Worm (Caenorhabditis elegans) whole organism, early embryonic: ENCODE data around the gene Y39A1C.1.

Experiments
- F13C5.2 ChIP-seq: sonication (generic microtip); optimal IDR thresholded peaks from 2 replicates; lab custom pipeline; 2017; ENCODE audit warnings: mild to moderate bottlenecking, missing genetic modification characterization, inconsistent platforms, missing compliant biosample characterization
- aly-1 ChIP-seq: sonication (generic microtip); optimal IDR thresholded peaks from 2 replicates; lab custom pipeline; 2016; ENCODE audit warnings: missing genetic modification characterization, missing compliant biosample characterization
- ets-7 ChIP-seq: sonication (generic microtip); optimal IDR thresholded peaks from 2 replicates; lab custom pipeline; 2016; ENCODE audit warnings: missing genotype, missing genetic modification characterization, missing compliant biosample characterization
- hnd-1 ChIP-seq: sonication (generic microtip); optimal IDR thresholded peaks from 2 replicates; lab custom pipeline; 2016; ENCODE audit warnings: missing genetic modification characterization, missing compliant biosample characterization

ce11 chrIII:10848858-10849257 is 6.4 kb upstream of the Y39A1C.1 start, which contains the start of the genes fbxb-85 and hex-3:
- TF ChIP-seq F13C5.2 (tag; lab: Kevin White, UChicago) (peak; percentile 93), ets-7 (peak; percentile 42), aly-1 (tag; lab: Kevin White, UChicago) (peak; percentile 52), hnd-1 (peak; percentile 32)
